Fruit fly (Drosophila melanogaster) whole organism, pupa: ENCODE results near the gene CG3184.

Experiments
- CG10348 ChIP-seq: fragments of 200-800 bp; sonication (Bioruptor generic); IDR thresholded peaks from 2 replicates; pipeline ENCODE4 v1.3.6; 2022; ENCODE audit warnings: missing biosample characterization, missing genetic modification characterization
- CG17806 ChIP-seq: fragments of 200-800 bp; sonication (Bioruptor generic); optimal IDR thresholded peaks from 2 replicates; lab custom pipeline; 2018; ENCODE audit warnings: missing biosample characterization, mild to moderate bottlenecking, missing genetic modification characterization, moderate library complexity
- CG32121 ChIP-seq: fragments of 200-800 bp; sonication (Bioruptor generic); IDR thresholded peaks from 2 replicates; pipeline ENCODE4 v1.3.6; 2022; ENCODE audit warnings: missing biosample characterization, missing genetic modification characterization
- CG8301 ChIP-seq: fragments of 200-800 bp; sonication (Bioruptor generic); optimal IDR thresholded peaks from 2 replicates; lab custom pipeline; 2018; ENCODE audit warnings: missing biosample characterization, mild to moderate bottlenecking, missing genetic modification characterization
- EcR ChIP-seq: fragments of 200-800 bp; sonication (Bioruptor generic); optimal IDR thresholded peaks from 3 replicates; lab custom pipeline; 2019; ENCODE audit warnings: missing biosample characterization, missing genetic modification characterization, mild to moderate bottlenecking, moderate library complexity, missing genetic modification reagents
- Pif1A ChIP-seq: fragments of 200-800 bp; sonication (Bioruptor generic); optimal IDR thresholded peaks from 3 replicates; lab custom pipeline; 2016; ENCODE audit warnings: missing biosample characterization, missing genetic modification characterization
- Pif1B ChIP-seq: fragments of 200-800 bp; sonication (Bioruptor generic); optimal IDR thresholded peaks from 3 replicates; lab custom pipeline; 2016; ENCODE audit warnings: missing biosample characterization, missing genetic modification characterization
- fd96Ca ChIP-seq: fragments of 200-800 bp; sonication (Bioruptor generic); IDR thresholded peaks from 3 replicates; pipeline ENCODE4 v1.3.6; 2022; ENCODE audit warnings: missing biosample characterization, missing genetic modification characterization

dm6 chrX:6687267-6687666 lies 1.3 kb downstream of the CG3184 start, which contains the start of gene CG44303:
- TF ChIP-seq CG17806 (tag; lab: Kevin White, UChicago) (no peak), fd96Ca (GFP tag; lab: Robert Waterston, UW) (no peak), EcR (GFP tag; lab: Kevin White, UChicago) (peak; percentile 43), CG32121 (GFP tag; lab: Robert Waterston, UW) (no peak), CG8301 (tag; lab: Kevin White, UChicago) (no peak), Pif1B (no peak), Pif1A (no peak), CG10348 (GFP tag; lab: Robert Waterston, UW) (no peak)
